Fruit fly (Drosophila melanogaster): Measurements from ENCODE around the gene Fum3.

Gene Fum3

dm6 chr3L:11491222-11491873, 25.7 kb upstream of the Fum3 start (continued):
- TF ChIP-seq Atf3 (GFP tag; optimal IDR thresholded peaks at IDR 0.05) (peak; percentile 8), CG6854 (GFP tag; optimal IDR thresholded peaks at IDR 0.05) (no peak), dm (GFP tag; optimal IDR thresholded peaks at IDR 0.05) (no peak), HLH4C (GFP tag; IDR thresholded peaks at IDR 0.05; ENCODE audit: partially characterized antibody) (peak; percentile 33; the same call in 1 of the 3 replicates), zen (tag; optimal IDR thresholded peaks at IDR 0.05) (peak; percentile 25), Dfd (GFP tag; optimal IDR thresholded peaks at IDR 0.05) (no peak), CG10431 (GFP tag; optimal IDR thresholded peaks at IDR 0.05) (no peak), z (GFP tag; IDR thresholded peaks at IDR 0.05) (peak; percentile 48; the same call in 1 of the 3 replicates), Atf6 (GFP tag; IDR thresholded peaks at IDR 0.05) (peak; percentile 67), CG11456 (GFP tag; IDR thresholded peaks at IDR 0.05) (no peak; the same call in 2 of the 3 replicates), pita (GFP tag; optimal IDR thresholded peaks at IDR 0.05) (no peak), CG30403 (GFP tag; optimal IDR thresholded peaks at IDR 0.05) (peak; percentile 69), nerfin-1 (tag; optimal IDR thresholded peaks at IDR 0.05) (peak; percentile 33), CG4360 (GFP tag; IDR thresholded peaks at IDR 0.05) (no peak), unpg (GFP tag; optimal IDR thresholded peaks at IDR 0.05) (peak; percentile 64), bowl (GFP tag; IDR thresholded peaks at IDR 0.05) (no peak), CG14441 (GFP tag; IDR thresholded peaks at IDR 0.05) (peak; percentile 78), Ets97D (GFP tag; optimal IDR thresholded peaks at IDR 0.05) (peak; percentile 18), cwo (GFP tag; optimal IDR thresholded peaks at IDR 0.05) (peak; percentile 72), CG4424 (GFP tag; optimal IDR thresholded peaks at IDR 0.05) (peak; percentile 34), CG8765 (GFP tag; IDR thresholded peaks at IDR 0.05) (no peak), HLH3B (GFP tag; IDR thresholded peaks at IDR 0.05) (peak; percentile 71), peb (GFP tag; IDR thresholded peaks at IDR 0.05) (0 out of 2 replicates have a peak, but pooled peaks have one; percentile 12), CG6689 (GFP tag; IDR thresholded peaks at IDR 0.05) (peak; percentile 56; the same call in 1 of the 2 replicates), CG12071 (GFP tag; optimal IDR thresholded peaks at IDR 0.05) (peak; percentile 21), scrt (GFP tag; optimal IDR thresholded peaks at IDR 0.05) (peak; percentile 28), CG18619 (GFP tag; optimal IDR thresholded peaks at IDR 0.05) (peak; percentile 49), prd (optimal IDR thresholded peaks at IDR 0.05) (no peak), prd (GFP tag; IDR thresholded peaks at IDR 0.05) (peak; percentile 85), CG10209 (GFP tag; optimal IDR thresholded peaks at IDR 0.05) (peak; percentile 45), D19A (tag; optimal IDR thresholded peaks at IDR 0.05) (peak; percentile 15), maf-S (GFP tag; optimal IDR thresholded peaks at IDR 0.05) (peak; percentile 41), CG17359 (tag; optimal IDR thresholded peaks at IDR 0.05) (peak; percentile 62), crol (GFP tag; IDR thresholded peaks at IDR 0.05) (peak; percentile 25; the same call in 1 of the 2 replicates), stc (GFP tag; IDR thresholded peaks at IDR 0.05) (peak; percentile 53; the same call in 1 of the 2 replicates), CG15479 (GFP tag; optimal IDR thresholded peaks at IDR 0.05) (no peak), caup (GFP tag; optimal IDR thresholded peaks at IDR 0.05; ENCODE audit: severe bottlenecking) (peak; percentile 45), CG11093 (GFP tag; IDR thresholded peaks at IDR 0.05) (no peak), eyg (GFP tag; optimal IDR thresholded peaks at IDR 0.05) (peak; percentile 42), pfk (GFP tag; optimal IDR thresholded peaks at IDR 0.05) (no peak), exex (tag; optimal IDR thresholded peaks at IDR 0.05) (no peak), sisA (GFP tag; IDR thresholded peaks at IDR 0.05) (peak; percentile 64; the same call in 1 of the 2 replicates), CG6791 (GFP tag; IDR thresholded peaks at IDR 0.05; ENCODE audit: partially characterized antibody) (no peak), CG10274 (GFP tag; optimal IDR thresholded peaks at IDR 0.05) (peak; percentile 30), cato (GFP tag; optimal IDR thresholded peaks at IDR 0.05; ENCODE audit: borderline replicate concordance) (no peak), Ets65A (GFP tag) (no peak), PHDP (tag; optimal IDR thresholded peaks at IDR 0.05) (peak; percentile 75), Tbp (GFP tag; optimal IDR thresholded peaks at IDR 0.05) (no peak), TFAM (GFP tag; optimal IDR thresholded peaks at IDR 0.05) (no peak), org-1 (GFP tag; optimal IDR thresholded peaks at IDR 0.05) (peak; percentile 32)

All from whole organism, embryonic.